Fruit fly (Drosophila melanogaster) whole organism, adult: ENCODE results near the gene Unc-76.

ENCODE experiments used
- CG11617 ChIP-seq: fragments of 200-800 bp; sonication (Bioruptor generic); optimal IDR thresholded peaks from 2 replicates; lab custom pipeline; 2017; ENCODE audit warnings: mild to moderate bottlenecking, missing biosample characterization, missing genetic modification reagents, missing genetic modification characterization
- CG12768 ChIP-seq: fragments of 200-800 bp; sonication (Bioruptor generic); optimal IDR thresholded peaks from 2 replicates; lab custom pipeline; 2017; ENCODE audit warnings: missing biosample characterization, missing genetic modification characterization, mild to moderate bottlenecking, moderate library complexity, missing genetic modification reagents
- CG14711 ChIP-seq: fragments of 200-800 bp; sonication (Bioruptor generic); optimal IDR thresholded peaks from 2 replicates; lab custom pipeline; 2018; ENCODE audit warnings: missing biosample characterization, mild to moderate bottlenecking, missing genetic modification characterization, moderate library complexity
- CG1620 ChIP-seq: fragments of 200-800 bp; sonication (Bioruptor generic); optimal IDR thresholded peaks from 2 replicates; lab custom pipeline; 2016; ENCODE audit warnings: missing biosample characterization, missing genetic modification characterization
- CG33017 ChIP-seq: fragments of 200-800 bp; sonication (Bioruptor generic); optimal IDR thresholded peaks from 2 replicates; lab custom pipeline; 2018; ENCODE audit warnings: missing biosample characterization, mild to moderate bottlenecking, missing genetic modification characterization, moderate library complexity
- CG5204 ChIP-seq: fragments of 200-800 bp; sonication (Bioruptor generic); optimal IDR thresholded peaks from 2 replicates; lab custom pipeline; 2016; ENCODE audit warnings: missing biosample characterization, missing genetic modification characterization
- CG7045 ChIP-seq: fragments of 200-800 bp; sonication (Bioruptor generic); optimal IDR thresholded peaks from 2 replicates; lab custom pipeline; 2017; ENCODE audit warnings: missing biosample characterization, mild to moderate bottlenecking, missing genetic modification characterization
- CG7101 ChIP-seq: fragments of 200-800 bp; sonication (Bioruptor generic); optimal IDR thresholded peaks from 2 replicates; lab custom pipeline; 2018; ENCODE audit warnings: missing biosample characterization, mild to moderate bottlenecking, missing genetic modification characterization, moderate library complexity
- Clk ChIP-seq: fragments of 200-800 bp; sonication (Bioruptor generic); optimal IDR thresholded peaks from 2 replicates; lab custom pipeline; 2017; ENCODE audit warnings: missing biosample characterization, missing genetic modification characterization
- Crg-1 ChIP-seq: fragments of 200-800 bp; sonication (Bioruptor generic); optimal IDR thresholded peaks from 2 replicates; lab custom pipeline; 2016; ENCODE audit warnings: missing biosample characterization, missing genetic modification characterization
- Hr96 ChIP-seq: fragments of 200-800 bp; sonication (Bioruptor generic); optimal IDR thresholded peaks from 2 replicates; lab custom pipeline; 2016; ENCODE audit warnings: missing biosample characterization, missing genetic modification characterization
- Mnt ChIP-seq: fragments of 200-800 bp; sonication (Bioruptor generic); optimal IDR thresholded peaks from 2 replicates; lab custom pipeline; 2016; ENCODE audit warnings: missing biosample characterization, mild to moderate bottlenecking, missing genetic modification characterization
- bab1 ChIP-seq: fragments of 200-800 bp; sonication (Bioruptor generic); optimal IDR thresholded peaks from 3 replicates; lab custom pipeline; 2019; ENCODE audit warnings: missing biosample characterization, mild to moderate bottlenecking, missing genetic modification characterization, moderate library complexity
- cic ChIP-seq: fragments of 200-800 bp; sonication (Bioruptor generic); optimal IDR thresholded peaks from 2 replicates; lab custom pipeline; 2017; ENCODE audit warnings: missing biosample characterization, mild to moderate bottlenecking, missing genetic modification characterization, moderate library complexity
- cnc ChIP-seq, 2 experiments: fragments of >200 bp; optimal IDR thresholded peaks; 2 replicates each; lab custom pipeline; 2017
- kay ChIP-seq: fragments of 200-800 bp; sonication (Bioruptor generic); peaks from one replicate; lab custom pipeline; 2016; ENCODE audit warnings: missing biosample characterization, missing genetic modification characterization, borderline replicate concordance
- ovo ChIP-seq: fragments of 200-800 bp; sonication (Bioruptor generic); optimal IDR thresholded peaks from 2 replicates; lab custom pipeline; 2016; ENCODE audit warnings: missing biosample characterization, missing genetic modification characterization
- pad ChIP-seq: fragments of 200-800 bp; sonication (Bioruptor generic); optimal IDR thresholded peaks from 3 replicates; lab custom pipeline; 2017; ENCODE audit warnings: missing biosample characterization, missing genetic modification characterization, mild to moderate bottlenecking, moderate library complexity, missing genetic modification reagents
- tj ChIP-seq: fragments of 200-800 bp; sonication (Bioruptor generic); optimal IDR thresholded peaks from 3 replicates; lab custom pipeline; 2017; ENCODE audit warnings: missing biosample characterization, mild to moderate bottlenecking, missing genetic modification characterization, moderate library complexity
- toe ChIP-seq: fragments of 200-800 bp; sonication (Bioruptor generic); optimal IDR thresholded peaks from 2 replicates; lab custom pipeline; 2016; ENCODE audit warnings: missing biosample characterization, missing genetic modification characterization

The Unc-76 gene

dm6 chrX:2104365-2104764 is 24.0 kb downstream of the Unc-76 start:
- TF ChIP-seq Crg-1 (GFP tag; lab: Kevin White, UChicago) = no peak

dm6 chrX:2106367-2106766 is 26.0 kb downstream of the Unc-76 start:
- TF ChIP-seq Crg-1 (GFP tag; lab: Kevin White, UChicago) = no peak
- TF ChIP-seq CG7045 = no peak
- TF ChIP-seq bab1 (GFP tag; lab: Kevin White, UChicago) = no peak
- no peak for TF ChIP-seq Hr96
- no peak for TF ChIP-seq ovo (GFP tag; lab: Kevin White, UChicago)
- TF ChIP-seq Mnt (GFP tag; lab: Kevin White, UChicago) = no peak
- TF ChIP-seq cnc (optimal IDR thresholded peaks at IDR 0.05; lab: Kevin White, UChicago) = no peak
- TF ChIP-seq Clk (GFP tag; lab: Kevin White, UChicago) = no peak
- TF ChIP-seq CG14711 = no peak
- TF ChIP-seq CG7101 (tag; lab: Kevin White, UChicago) = no peak
- TF ChIP-seq cic (GFP tag; lab: Kevin White, UChicago) = no peak

- no peak for TF ChIP-seq cnc (optimal IDR thresholded peaks at IDR 0.05; lab: Kevin White, UChicago)
- peak; percentile 72 for TF ChIP-seq Crg-1 (GFP tag; lab: Kevin White, UChicago)
- TF ChIP-seq kay (GFP tag; lab: Kevin White, UChicago) = no peak
- TF ChIP-seq CG14711 = peak; percentile 87
- TF ChIP-seq pad (GFP tag; lab: Kevin White, UChicago) = peak; percentile 74
- peak; percentile 89 for TF ChIP-seq CG11617 (GFP tag; lab: Kevin White, UChicago)
- peak; percentile 80 for TF ChIP-seq CG1620 (GFP tag; lab: Kevin White, UChicago)
- peak; percentile 87 for TF ChIP-seq CG33017 (tag; lab: Kevin White, UChicago)
- peak; percentile 66 for TF ChIP-seq Clk (GFP tag; lab: Kevin White, UChicago)
- TF ChIP-seq CG7101 (tag; lab: Kevin White, UChicago) = peak; percentile 95
- peak; percentile 66 for TF ChIP-seq CG5204 (GFP tag; lab: Kevin White, UChicago)
- TF ChIP-seq CG12768 (GFP tag; lab: Kevin White, UChicago) = peak; percentile 86
- TF ChIP-seq CG7045 = peak; percentile 79
- TF ChIP-seq ovo (GFP tag; lab: Kevin White, UChicago) = peak; percentile 85
- peak; percentile 68 for TF ChIP-seq tj (GFP tag; lab: Kevin White, UChicago)
- TF ChIP-seq toe (GFP tag; lab: Kevin White, UChicago) = peak; percentile 72
- peak; percentile 94 for TF ChIP-seq bab1 (GFP tag; lab: Kevin White, UChicago)
- TF ChIP-seq Hr96 = peak; percentile 89
- TF ChIP-seq cic (GFP tag; lab: Kevin White, UChicago) = peak; percentile 93
- peak; percentile 77 for TF ChIP-seq Mnt (GFP tag; lab: Kevin White, UChicago)
These were observed 27.5 kb downstream of the Unc-76 start for dm6 chrX:2107782-2108409.

dm6 chrX:2108639-2109038 is 28.2 kb downstream of the Unc-76 start:
- TF ChIP-seq tj (GFP tag; lab: Kevin White, UChicago) (no peak), CG14711 (peak; percentile 71), ovo (GFP tag; lab: Kevin White, UChicago) (no peak), CG7101 (tag; lab: Kevin White, UChicago) (peak; percentile 74), CG7045 (peak; percentile 64), Mnt (GFP tag; lab: Kevin White, UChicago) (no peak), Clk (GFP tag; lab: Kevin White, UChicago) (no peak), CG12768 (GFP tag; lab: Kevin White, UChicago) (peak; percentile 62), cic (GFP tag; lab: Kevin White, UChicago) (no peak), toe (GFP tag; lab: Kevin White, UChicago) (no peak), bab1 (GFP tag; lab: Kevin White, UChicago) (peak; percentile 32), CG11617 (GFP tag; lab: Kevin White, UChicago) (no peak), Hr96 (no peak), kay (GFP tag; lab: Kevin White, UChicago) (peak; percentile 54), Crg-1 (GFP tag; lab: Kevin White, UChicago) (no peak), CG33017 (tag; lab: Kevin White, UChicago) (peak; percentile 47), cnc (optimal IDR thresholded peaks at IDR 0.05; lab: Kevin White, UChicago) (no peak), CG5204 (GFP tag; lab: Kevin White, UChicago) (no peak), pad (GFP tag; lab: Kevin White, UChicago) (peak; percentile 16), CG1620 (GFP tag; lab: Kevin White, UChicago) (no peak)

dm6 chrX:2112660-2113059 is 32.2 kb downstream of the Unc-76 start:
- no peak for TF ChIP-seq Crg-1 (GFP tag; lab: Kevin White, UChicago)

- TF ChIP-seq pad (GFP tag; lab: Kevin White, UChicago) (peak; percentile 99), CG33017 (tag; lab: Kevin White, UChicago) (peak; percentile 48), CG7101 (tag; lab: Kevin White, UChicago) (peak; percentile 12), bab1 (GFP tag; lab: Kevin White, UChicago) (peak; percentile 9), cnc (optimal IDR thresholded peaks at IDR 0.05; lab: Kevin White, UChicago) (no peak), CG7045 (no peak), CG14711 (peak; percentile 12), CG5204 (GFP tag; lab: Kevin White, UChicago) (no peak), cic (GFP tag; lab: Kevin White, UChicago) (no peak), CG1620 (GFP tag; lab: Kevin White, UChicago) (no peak), Hr96 (no peak)
These were observed 41.5 kb downstream of the Unc-76 start for dm6 chrX:2121716-2122601.
